Worm (Caenorhabditis elegans): ENCODE measurements around the gene C28A5.2.
A peak's percentile ranks its signal among the peaks of the same experiment; 100 is the strongest.

C28A5.2 gene

ce11 chrIII:4474908-4475307, 35.6 kb upstream of the C28A5.2 start, which contains the start of gene ifet-1:
Gene ifet-1 (minus strand): TSS chrIII:4475150.
- TF ChIP-seq T22C8.4 (GFP tag; IDR thresholded peaks at IDR 0.05) (no peak), klf-2 (GFP tag; conservative IDR thresholded peaks at IDR 0.05) (no peak), tab-1 (GFP tag; IDR thresholded peaks at IDR 0.05) (no peak), ztf-29 (GFP tag; IDR thresholded peaks at IDR 0.05) (no peak), med-1 (GFP tag; optimal IDR thresholded peaks at IDR 0.05; ENCODE audit: insufficient read depth) (no peak)

- TF ChIP-seq ztf-29 (GFP tag; IDR thresholded peaks at IDR 0.05) (peak; percentile 83; the same call in 1 of the 2 replicates), cog-1 (tag; optimal IDR thresholded peaks at IDR 0.05) (peak; percentile 81), T22C8.4 (GFP tag; IDR thresholded peaks at IDR 0.05) (peak; percentile 94), ztf-23 (GFP tag; IDR thresholded peaks at IDR 0.05) (peak; percentile 88), tab-1 (GFP tag; IDR thresholded peaks at IDR 0.05) (peak; percentile 97), ref-1 (GFP tag; conservative IDR thresholded peaks at IDR 0.05) (peak; percentile 94), klf-2 (GFP tag; conservative IDR thresholded peaks at IDR 0.05) (peak; percentile 91), flt-1 (GFP tag; IDR thresholded peaks at IDR 0.05) (peak; percentile 97), med-1 (GFP tag; optimal IDR thresholded peaks at IDR 0.05; ENCODE audit: insufficient read depth) (peak; percentile 78)
Measured at ce11 chrIII:4470793-4471192, 31.4 kb upstream of the C28A5.2 start.

- TF ChIP-seq med-1 (GFP tag; optimal IDR thresholded peaks at IDR 0.05; ENCODE audit: insufficient read depth): no peak
- TF ChIP-seq ztf-29 (GFP tag; IDR thresholded peaks at IDR 0.05): no peak
- no peak for TF ChIP-seq cog-1 (tag; optimal IDR thresholded peaks at IDR 0.05)
- no peak for TF ChIP-seq tab-1 (GFP tag; IDR thresholded peaks at IDR 0.05)
- no peak for TF ChIP-seq ref-1 (GFP tag; conservative IDR thresholded peaks at IDR 0.05)
- TF ChIP-seq klf-2 (GFP tag; conservative IDR thresholded peaks at IDR 0.05): no peak
- no peak for TF ChIP-seq ztf-23 (GFP tag; IDR thresholded peaks at IDR 0.05)
- TF ChIP-seq flt-1 (GFP tag; IDR thresholded peaks at IDR 0.05): no peak
Measured at ce11 chrIII:4468812-4469211, 29.5 kb upstream of the C28A5.2 start, which contains the start of gene mstr-2. Gene mstr-2 (plus strand): TSS chrIII:4469112.

- TF ChIP-seq ztf-23 (GFP tag; IDR thresholded peaks at IDR 0.05): no peak
- TF ChIP-seq ztf-29 (GFP tag; IDR thresholded peaks at IDR 0.05): no peak
- no peak for TF ChIP-seq med-1 (GFP tag; optimal IDR thresholded peaks at IDR 0.05; ENCODE audit: insufficient read depth)
- TF ChIP-seq klf-2 (GFP tag; conservative IDR thresholded peaks at IDR 0.05): no peak
- no peak for TF ChIP-seq tab-1 (GFP tag; IDR thresholded peaks at IDR 0.05)
- no peak for TF ChIP-seq ref-1 (GFP tag; conservative IDR thresholded peaks at IDR 0.05)
- TF ChIP-seq flt-1 (GFP tag; IDR thresholded peaks at IDR 0.05): no peak
- no peak for TF ChIP-seq cog-1 (tag; optimal IDR thresholded peaks at IDR 0.05)
- TF ChIP-seq T22C8.4 (GFP tag; IDR thresholded peaks at IDR 0.05): no peak
Measured at ce11 chrIII:4468390-4468789, 29.0 kb upstream of the C28A5.2 start.

- TF ChIP-seq T22C8.4 (GFP tag; IDR thresholded peaks at IDR 0.05) (no peak), tab-1 (GFP tag; IDR thresholded peaks at IDR 0.05) (no peak), ref-1 (GFP tag; conservative IDR thresholded peaks at IDR 0.05) (no peak), ztf-23 (GFP tag; IDR thresholded peaks at IDR 0.05) (no peak), cog-1 (tag; optimal IDR thresholded peaks at IDR 0.05) (no peak), klf-2 (GFP tag; conservative IDR thresholded peaks at IDR 0.05) (no peak), ztf-29 (GFP tag; IDR thresholded peaks at IDR 0.05) (no peak), flt-1 (GFP tag; IDR thresholded peaks at IDR 0.05) (no peak), med-1 (GFP tag; optimal IDR thresholded peaks at IDR 0.05; ENCODE audit: insufficient read depth) (no peak)
Measured at ce11 chrIII:4467277-4467676, 27.9 kb upstream of the C28A5.2 start, which contains the start of gene ndg-4. Gene ndg-4 (minus strand): TSS chrIII:4467377.

- TF ChIP-seq cog-1 (tag; optimal IDR thresholded peaks at IDR 0.05) (no peak), ref-1 (GFP tag; conservative IDR thresholded peaks at IDR 0.05) (no peak), ztf-23 (GFP tag; IDR thresholded peaks at IDR 0.05) (no peak), klf-2 (GFP tag; conservative IDR thresholded peaks at IDR 0.05) (no peak), med-1 (GFP tag; optimal IDR thresholded peaks at IDR 0.05; ENCODE audit: insufficient read depth) (no peak), ztf-29 (GFP tag; IDR thresholded peaks at IDR 0.05) (no peak), T22C8.4 (GFP tag; IDR thresholded peaks at IDR 0.05) (no peak), tab-1 (GFP tag; IDR thresholded peaks at IDR 0.05) (no peak), flt-1 (GFP tag; IDR thresholded peaks at IDR 0.05) (no peak)
Measured at ce11 chrIII:4461337-4461736, 22.0 kb upstream of the C28A5.2 start.

- TF ChIP-seq tab-1 (GFP tag; IDR thresholded peaks at IDR 0.05) (0 out of 2 replicates have a peak, but pooled peaks have one; percentile 36), ref-1 (GFP tag; conservative IDR thresholded peaks at IDR 0.05) (no peak)
Measured at ce11 chrIII:4460242-4460641, 20.9 kb upstream of the C28A5.2 start.

ce11 chrIII:4456579-4456978, 17.2 kb upstream of the C28A5.2 start:
- TF ChIP-seq ztf-29 (GFP tag; IDR thresholded peaks at IDR 0.05): no peak
- no peak for TF ChIP-seq ref-1 (GFP tag; conservative IDR thresholded peaks at IDR 0.05)
- TF ChIP-seq tab-1 (GFP tag; IDR thresholded peaks at IDR 0.05): no peak
- TF ChIP-seq ztf-23 (GFP tag; IDR thresholded peaks at IDR 0.05): no peak
- TF ChIP-seq klf-2 (GFP tag; conservative IDR thresholded peaks at IDR 0.05): no peak
- TF ChIP-seq T22C8.4 (GFP tag; IDR thresholded peaks at IDR 0.05): no peak
- TF ChIP-seq med-1 (GFP tag; optimal IDR thresholded peaks at IDR 0.05; ENCODE audit: insufficient read depth): no peak
- TF ChIP-seq cog-1 (tag; optimal IDR thresholded peaks at IDR 0.05): no peak
- no peak for TF ChIP-seq flt-1 (GFP tag; IDR thresholded peaks at IDR 0.05)

ce11 chrIII:4454919-4455318, 15.6 kb upstream of the C28A5.2 start:
- TF ChIP-seq flt-1 (GFP tag; IDR thresholded peaks at IDR 0.05) (no peak), med-1 (GFP tag; optimal IDR thresholded peaks at IDR 0.05; ENCODE audit: insufficient read depth) (no peak), klf-2 (GFP tag; conservative IDR thresholded peaks at IDR 0.05) (no peak), ztf-23 (GFP tag; IDR thresholded peaks at IDR 0.05) (no peak), tab-1 (GFP tag; IDR thresholded peaks at IDR 0.05) (no peak), T22C8.4 (GFP tag; IDR thresholded peaks at IDR 0.05) (no peak)

- TF ChIP-seq klf-2 (GFP tag; conservative IDR thresholded peaks at IDR 0.05) (no peak), ztf-29 (GFP tag; IDR thresholded peaks at IDR 0.05) (no peak), T22C8.4 (GFP tag; IDR thresholded peaks at IDR 0.05) (no peak), ztf-23 (GFP tag; IDR thresholded peaks at IDR 0.05) (no peak), ref-1 (GFP tag; conservative IDR thresholded peaks at IDR 0.05) (no peak), flt-1 (GFP tag; IDR thresholded peaks at IDR 0.05) (no peak)
Measured at ce11 chrIII:4453768-4454167, 14.4 kb upstream of the C28A5.2 start.

Measured in whole organism, midembryonic.